Fruit fly (Drosophila melanogaster) whole organism, pupa: ENCODE measurements around the gene spri.

ENCODE experiments used
- CG10348 ChIP-seq: fragments of 200-800 bp; sonication (Bioruptor generic); IDR thresholded peaks from 2 replicates; pipeline ENCODE4 v1.3.6; 2022; ENCODE audit warnings: missing biosample characterization, missing genetic modification characterization
- CG12605 ChIP-seq: fragments of 200-800 bp; sonication (Bioruptor generic); IDR thresholded peaks from 2 replicates; pipeline ENCODE4 v1.3.6; 2022; ENCODE audit warnings: missing biosample characterization, missing genetic modification characterization
- CG13204 ChIP-seq: fragments of 200-800 bp; sonication (Bioruptor generic); optimal IDR thresholded peaks from 2 replicates; lab custom pipeline; 2018; ENCODE audit warnings: missing biosample characterization, mild to moderate bottlenecking, missing genetic modification characterization, moderate library complexity
- CG14655 ChIP-seq: fragments of 200-800 bp; sonication (Bioruptor generic); optimal IDR thresholded peaks from 3 replicates; lab custom pipeline; 2017; ENCODE audit warnings: mild to moderate bottlenecking, missing biosample characterization, missing genetic modification reagents, missing genetic modification characterization
- CG15710 ChIP-seq: fragments of 200-800 bp; sonication (Bioruptor generic); optimal IDR thresholded peaks from 2 replicates; lab custom pipeline; 2018; ENCODE audit warnings: missing biosample characterization, mild to moderate bottlenecking, missing genetic modification characterization, moderate library complexity
- CG17806 ChIP-seq: fragments of 200-800 bp; sonication (Bioruptor generic); optimal IDR thresholded peaks from 2 replicates; lab custom pipeline; 2018; ENCODE audit warnings: missing biosample characterization, mild to moderate bottlenecking, missing genetic modification characterization, moderate library complexity
- CG32121 ChIP-seq: fragments of 200-800 bp; sonication (Bioruptor generic); IDR thresholded peaks from 2 replicates; pipeline ENCODE4 v1.3.6; 2022; ENCODE audit warnings: missing biosample characterization, missing genetic modification characterization
- CG34367 ChIP-seq: fragments of 200-800 bp; sonication (Bioruptor generic); optimal IDR thresholded peaks from 2 replicates; lab custom pipeline; 2018; ENCODE audit warnings: missing biosample characterization, mild to moderate bottlenecking, missing genetic modification characterization
- CG4496 ChIP-seq: fragments of 200-800 bp; sonication (Bioruptor generic); IDR thresholded peaks from 3 replicates; pipeline ENCODE4 v1.3.6; 2022; ENCODE audit warnings: missing biosample characterization, missing genetic modification characterization
- CG8159 ChIP-seq: fragments of 200-800 bp; sonication (Bioruptor generic); optimal IDR thresholded peaks from 3 replicates; lab custom pipeline; 2018; ENCODE audit warnings: missing biosample characterization, mild to moderate bottlenecking, missing genetic modification characterization, moderate library complexity
- CG8301 ChIP-seq: fragments of 200-800 bp; sonication (Bioruptor generic); optimal IDR thresholded peaks from 2 replicates; lab custom pipeline; 2018; ENCODE audit warnings: missing biosample characterization, mild to moderate bottlenecking, missing genetic modification characterization
- CG9948 ChIP-seq: fragments of 200-800 bp; sonication (Bioruptor generic); optimal IDR thresholded peaks from 2 replicates; lab custom pipeline; 2018; ENCODE audit warnings: missing biosample characterization, mild to moderate bottlenecking, missing genetic modification characterization, moderate library complexity
- D1 ChIP-seq: fragments of 200-800 bp; sonication (Bioruptor generic); optimal IDR thresholded peaks from 2 replicates; lab custom pipeline; 2018; ENCODE audit warnings: missing biosample characterization, mild to moderate bottlenecking, missing genetic modification characterization, moderate library complexity
- EcR ChIP-seq: fragments of 200-800 bp; sonication (Bioruptor generic); optimal IDR thresholded peaks from 3 replicates; lab custom pipeline; 2019; ENCODE audit warnings: missing biosample characterization, missing genetic modification characterization, mild to moderate bottlenecking, moderate library complexity, missing genetic modification reagents
- Ets98B ChIP-seq: fragments of 200-800 bp; sonication (Bioruptor generic); IDR thresholded peaks from 2 replicates; pipeline ENCODE4 v1.3.6; 2022; ENCODE audit warnings: missing biosample characterization, missing genetic modification characterization
- Pif1A ChIP-seq: fragments of 200-800 bp; sonication (Bioruptor generic); optimal IDR thresholded peaks from 3 replicates; lab custom pipeline; 2016; ENCODE audit warnings: missing biosample characterization, missing genetic modification characterization
- Pif1B ChIP-seq: fragments of 200-800 bp; sonication (Bioruptor generic); optimal IDR thresholded peaks from 3 replicates; lab custom pipeline; 2016; ENCODE audit warnings: missing biosample characterization, missing genetic modification characterization
- Snoo ChIP-seq: fragments of 200-800 bp; sonication (Bioruptor generic); optimal IDR thresholded peaks from 3 replicates; lab custom pipeline; 2017; ENCODE audit warnings: missing biosample characterization, mild to moderate bottlenecking, missing genetic modification characterization, inconsistent platforms
- fd96Ca ChIP-seq: fragments of 200-800 bp; sonication (Bioruptor generic); IDR thresholded peaks from 3 replicates; pipeline ENCODE4 v1.3.6; 2022; ENCODE audit warnings: missing biosample characterization, missing genetic modification characterization
- gl ChIP-seq: fragments of 200-800 bp; sonication (Bioruptor generic); optimal IDR thresholded peaks from 2 replicates; lab custom pipeline; 2018; ENCODE audit warnings: missing biosample characterization, mild to moderate bottlenecking, missing genetic modification characterization
- rn ChIP-seq: fragments of 200-800 bp; sonication (Bioruptor generic); IDR thresholded peaks from 2 replicates; pipeline ENCODE4 v1.3.6; 2022; ENCODE audit warnings: missing biosample characterization, missing genetic modification characterization

The spri gene

DNA sequence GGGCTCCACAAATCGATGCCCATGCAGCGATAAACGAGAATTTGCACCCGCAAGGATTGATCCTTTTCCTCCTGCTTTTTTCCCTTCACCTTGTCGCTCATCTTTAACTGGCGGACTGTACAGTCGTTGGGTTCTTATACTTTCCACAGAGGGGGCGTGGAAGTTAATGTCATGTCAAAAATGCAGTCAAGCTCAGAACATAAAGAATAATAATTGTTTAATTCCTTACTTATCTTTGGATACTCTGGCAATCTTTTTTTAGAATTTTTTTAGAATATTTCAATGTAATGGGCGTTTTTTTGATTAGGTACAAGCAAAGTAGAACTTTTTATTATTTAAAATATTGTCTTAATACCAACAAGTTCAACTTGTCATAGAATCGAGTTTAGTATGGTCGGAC is 125.6 kb downstream of the spri start, which contains the start of gene Or9a:
Gene Or9a, minus strand, starts transcription at position 101 of the 400 bp plus-strand sequence.
- TF ChIP-seq CG15710: no peak
- TF ChIP-seq gl (tag; lab: Kevin White, UChicago): no peak
- TF ChIP-seq CG13204: no peak
- TF ChIP-seq Ets98B (GFP tag; lab: Robert Waterston, UW): no peak
- no peak for TF ChIP-seq CG32121 (GFP tag; lab: Robert Waterston, UW)
- TF ChIP-seq CG8159: no peak
- TF ChIP-seq EcR: no peak
- TF ChIP-seq Pif1B (GFP tag; lab: Kevin White, UChicago): no peak
- TF ChIP-seq fd96Ca: no peak
- TF ChIP-seq CG17806 (tag; lab: Kevin White, UChicago): no peak
- TF ChIP-seq Snoo: no peak
- no peak for TF ChIP-seq CG10348
- TF ChIP-seq CG9948 (tag; lab: Kevin White, UChicago): no peak
- TF ChIP-seq CG4496 (GFP tag; lab: Robert Waterston, UW): no peak
- no peak for TF ChIP-seq CG34367 (tag; lab: Kevin White, UChicago)
- TF ChIP-seq CG8301 (tag; lab: Kevin White, UChicago): no peak
- TF ChIP-seq CG12605 (GFP tag; lab: Robert Waterston, UW): no peak
- no peak for TF ChIP-seq CG14655 (GFP tag; lab: Kevin White, UChicago)

DNA sequence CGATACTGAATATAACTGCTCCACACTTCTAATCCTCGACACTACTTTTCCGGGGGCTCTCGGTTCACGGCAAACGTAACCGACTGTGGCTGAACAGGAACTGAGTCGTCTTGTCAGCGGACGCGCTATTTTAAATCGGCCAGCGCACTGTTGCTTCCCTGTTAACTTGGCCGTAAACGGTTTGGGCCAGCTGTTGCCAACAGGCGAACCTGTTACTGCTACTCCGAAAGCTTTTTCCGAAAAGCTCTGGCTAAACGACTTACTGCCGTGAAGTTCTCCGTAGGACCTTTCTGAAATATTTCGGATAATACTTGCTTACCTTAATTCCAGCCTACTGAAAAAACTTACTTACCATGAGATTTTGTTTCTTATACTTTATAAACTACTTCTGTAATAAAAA is 130.4 kb downstream of the spri start, which contains the start of gene CG32683:
Gene CG32683, minus strand, starts transcription at position 101 of the 400 bp plus-strand sequence.
- TF ChIP-seq D1 (tag; lab: Kevin White, UChicago): no peak
- TF ChIP-seq CG14655 (GFP tag; lab: Kevin White, UChicago): no peak
- TF ChIP-seq CG13204: no peak
- no peak for TF ChIP-seq CG9948 (tag; lab: Kevin White, UChicago)
- TF ChIP-seq CG4496 (GFP tag; lab: Robert Waterston, UW): no peak
- no peak for TF ChIP-seq Pif1A (GFP tag; lab: Kevin White, UChicago)
- no peak for TF ChIP-seq gl (tag; lab: Kevin White, UChicago)
- TF ChIP-seq CG15710: no peak
- no peak for TF ChIP-seq fd96Ca
- no peak for TF ChIP-seq CG17806 (tag; lab: Kevin White, UChicago)
- no peak for TF ChIP-seq CG12605 (GFP tag; lab: Robert Waterston, UW)
- TF ChIP-seq rn: no peak
- TF ChIP-seq CG10348: no peak
- no peak for TF ChIP-seq CG34367 (tag; lab: Kevin White, UChicago)
- no peak for TF ChIP-seq CG8301 (tag; lab: Kevin White, UChicago)
- no peak for TF ChIP-seq CG32121 (GFP tag; lab: Robert Waterston, UW)
- TF ChIP-seq EcR: no peak
- no peak for TF ChIP-seq Ets98B (GFP tag; lab: Robert Waterston, UW)
- TF ChIP-seq, all 21 proteins: peak for 0
